Worm (Caenorhabditis elegans) whole organism, midembryonic: ENCODE measurements around the gene C26B9.5.

ENCODE experiments used
- T22C8.4 ChIP-seq: fragments of 200-800 bp; sonication (Bioruptor generic); IDR thresholded peaks from 2 replicates; pipeline ENCODE4 v1.3.6; 2022; ENCODE audit warnings: missing genetic modification characterization, missing compliant biosample characterization
- cog-1 ChIP-seq: sonication (generic microtip); optimal IDR thresholded peaks from 2 replicates; lab custom pipeline; 2016; ENCODE audit warnings: missing genetic modification characterization, missing compliant biosample characterization
- flt-1 ChIP-seq: fragments of 200-800 bp; sonication (Bioruptor generic); IDR thresholded peaks from 2 replicates; pipeline ENCODE4 v1.3.6; 2022; ENCODE audit warnings: missing genetic modification characterization, missing compliant biosample characterization
- klf-2 ChIP-seq: fragments of 200-800 bp; sonication (Bioruptor generic); conservative IDR thresholded peaks from 2 replicates; pipeline ENCODE4 v1.3.6; 2022; ENCODE audit warnings: missing genetic modification reagents, missing genetic modification characterization, missing compliant biosample characterization
- med-1 ChIP-seq: sonication (generic microtip); optimal IDR thresholded peaks from 2 replicates; lab custom pipeline; 2017; ENCODE audit warnings: missing genetic modification characterization, mild to moderate bottlenecking, missing compliant biosample characterization, antibody characterized with exemption, missing genetic modification reagents; ENCODE audit not compliant: insufficient read depth
- ref-1 ChIP-seq: fragments of 200-800 bp; sonication (Bioruptor generic); conservative IDR thresholded peaks from 2 replicates; pipeline ENCODE4 v1.3.6; 2022; ENCODE audit warnings: missing genetic modification reagents, missing genetic modification characterization, missing compliant biosample characterization
- tab-1 ChIP-seq: fragments of 200-800 bp; sonication (Bioruptor generic); IDR thresholded peaks from 2 replicates; pipeline ENCODE4 v1.3.6; 2022; ENCODE audit warnings: missing genetic modification characterization, missing compliant biosample characterization
- ztf-23 ChIP-seq: fragments of 200-800 bp; sonication (Bioruptor generic); IDR thresholded peaks from 2 replicates; pipeline ENCODE4 v1.3.6; 2022; ENCODE audit warnings: missing genetic modification reagents, missing genetic modification characterization, missing compliant biosample characterization
- ztf-29 ChIP-seq: fragments of 200-800 bp; sonication (Bioruptor generic); IDR thresholded peaks from 2 replicates; pipeline ENCODE4 v1.3.6; 2022; ENCODE audit warnings: missing genetic modification reagents, missing genetic modification characterization, missing compliant biosample characterization

DNA sequence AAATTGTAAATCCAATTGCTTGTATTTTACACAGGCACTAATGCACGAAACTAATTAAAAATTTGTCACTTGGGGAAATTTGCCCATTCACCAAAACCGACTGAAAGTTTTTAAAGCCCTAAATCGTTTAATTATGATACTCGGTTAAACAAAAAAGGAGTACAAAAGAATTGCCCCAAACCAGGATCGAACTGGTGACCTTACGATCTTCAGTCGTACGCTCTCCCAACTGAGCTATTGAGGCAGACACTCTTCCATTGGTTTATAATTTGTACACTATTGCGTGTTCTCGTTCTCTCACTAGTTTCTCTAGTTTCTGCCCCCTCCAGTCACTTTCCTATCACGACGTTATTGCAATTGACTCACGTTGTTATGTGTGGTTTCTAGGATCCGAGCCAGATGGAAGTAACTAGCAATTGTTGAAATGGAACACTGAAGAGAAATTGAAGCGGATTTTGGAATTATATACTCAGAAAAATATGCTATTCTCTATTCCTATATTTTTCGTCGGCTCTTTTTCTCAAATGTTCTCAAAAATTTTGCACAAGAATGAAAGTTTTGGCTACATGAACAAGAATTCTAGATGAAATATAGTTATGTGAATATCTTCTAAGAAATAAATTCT lies 10.0 kb upstream of the C26B9.5 start:
- TF ChIP-seq flt-1 (GFP tag; lab: Robert Waterston, UW) (peak; percentile 94), klf-2 (GFP tag; lab: Robert Waterston, UW) (peak; percentile 37; the same call in 1 of the 2 replicates), med-1 (peak; percentile 67), cog-1 (tag; lab: Kevin White, UChicago) (peak; percentile 24), ztf-29 (GFP tag; lab: Robert Waterston, UW) (peak; percentile 72; the same call in 1 of the 2 replicates), T22C8.4 (GFP tag; lab: Robert Waterston, UW) (peak; percentile 75), tab-1 (GFP tag; lab: Robert Waterston, UW) (peak; percentile 89), ztf-23 (peak; percentile 88), ref-1 (GFP tag; lab: Robert Waterston, UW) (peak; percentile 73)
